Worm (Caenorhabditis elegans): ENCODE results near the gene Y37E11B.10.

DNA sequence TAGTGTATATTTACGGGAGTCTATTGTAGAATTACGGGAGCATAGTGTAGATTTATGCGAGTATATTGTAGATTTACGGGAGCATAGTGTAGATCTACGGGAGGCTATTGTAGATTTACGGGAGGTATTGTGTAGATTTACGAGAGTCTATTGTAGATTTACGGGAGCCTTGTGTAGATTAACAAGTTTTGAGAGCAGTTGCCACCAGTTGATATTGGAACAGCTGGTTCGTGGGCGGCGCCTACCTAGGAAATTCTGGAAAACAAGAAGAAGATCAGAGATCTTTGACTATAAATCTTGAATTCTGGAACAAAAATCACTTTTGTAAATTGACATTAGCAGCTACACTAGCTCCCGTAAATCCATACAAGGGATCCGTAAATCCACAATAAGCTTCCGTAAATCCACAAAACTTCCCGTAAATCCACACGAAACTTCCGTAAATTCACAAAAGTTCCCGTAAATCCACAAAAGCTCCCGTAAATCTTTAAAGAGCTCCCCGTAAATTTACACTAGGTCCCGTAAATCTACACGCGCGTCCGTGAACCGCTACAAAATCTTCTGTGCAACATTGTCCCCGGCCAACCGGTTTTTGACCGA is 46.6 kb upstream of the Y37E11B.10 start:
- TF ChIP-seq gei-17 (GFP tag; optimal IDR thresholded peaks at IDR 0.05) (no peak), aptf-3 (GFP tag; IDR thresholded peaks at IDR 0.05) (no peak), nhr-120 (GFP tag; IDR thresholded peaks at IDR 0.05) (no peak), athp-1 (tag; optimal IDR thresholded peaks at IDR 0.05) (no peak), Y67H2A.10 (GFP tag; conservative IDR thresholded peaks at IDR 0.05) (no peak), madf-6 (GFP tag; IDR thresholded peaks at IDR 0.05) (no peak), zim-3 (tag; optimal IDR thresholded peaks at IDR 0.05) (no peak), rcor-1 (GFP tag; IDR thresholded peaks at IDR 0.05) (no peak)

Measured in whole organism, young adult.